Worm (Caenorhabditis elegans) whole organism, midembryonic: ENCODE results near the gene F11A10.6.

Experiments used
- T22C8.4 ChIP-seq: fragments of 200-800 bp; sonication (Bioruptor generic); IDR thresholded peaks from 2 replicates; pipeline ENCODE4 v1.3.6; 2022; ENCODE audit warnings: missing genetic modification characterization, missing compliant biosample characterization
- cog-1 ChIP-seq: sonication (generic microtip); optimal IDR thresholded peaks from 2 replicates; lab custom pipeline; 2016; ENCODE audit warnings: missing genetic modification characterization, missing compliant biosample characterization
- flt-1 ChIP-seq: fragments of 200-800 bp; sonication (Bioruptor generic); IDR thresholded peaks from 2 replicates; pipeline ENCODE4 v1.3.6; 2022; ENCODE audit warnings: missing genetic modification characterization, missing compliant biosample characterization
- klf-2 ChIP-seq: fragments of 200-800 bp; sonication (Bioruptor generic); conservative IDR thresholded peaks from 2 replicates; pipeline ENCODE4 v1.3.6; 2022; ENCODE audit warnings: missing genetic modification reagents, missing genetic modification characterization, missing compliant biosample characterization
- med-1 ChIP-seq: sonication (generic microtip); optimal IDR thresholded peaks from 2 replicates; lab custom pipeline; 2017; ENCODE audit warnings: missing genetic modification characterization, mild to moderate bottlenecking, missing compliant biosample characterization, antibody characterized with exemption, missing genetic modification reagents; ENCODE audit not compliant: insufficient read depth
- ref-1 ChIP-seq: fragments of 200-800 bp; sonication (Bioruptor generic); conservative IDR thresholded peaks from 2 replicates; pipeline ENCODE4 v1.3.6; 2022; ENCODE audit warnings: missing genetic modification reagents, missing genetic modification characterization, missing compliant biosample characterization
- tab-1 ChIP-seq: fragments of 200-800 bp; sonication (Bioruptor generic); IDR thresholded peaks from 2 replicates; pipeline ENCODE4 v1.3.6; 2022; ENCODE audit warnings: missing genetic modification characterization, missing compliant biosample characterization
- ztf-23 ChIP-seq: fragments of 200-800 bp; sonication (Bioruptor generic); IDR thresholded peaks from 2 replicates; pipeline ENCODE4 v1.3.6; 2022; ENCODE audit warnings: missing genetic modification reagents, missing genetic modification characterization, missing compliant biosample characterization
- ztf-29 ChIP-seq: fragments of 200-800 bp; sonication (Bioruptor generic); IDR thresholded peaks from 2 replicates; pipeline ENCODE4 v1.3.6; 2022; ENCODE audit warnings: missing genetic modification reagents, missing genetic modification characterization, missing compliant biosample characterization

Gene F11A10.6

ce11 chrIV:12105558-12105957 is 16.1 kb upstream of the F11A10.6 start, which contains the start of gene M18.3:
Gene M18.3 (plus strand): TSS chrIV:12105858.
- TF ChIP-seq klf-2 (GFP tag; lab: Robert Waterston, UW), result no peak
- no peak for TF ChIP-seq flt-1 (GFP tag; lab: Robert Waterston, UW)
- no peak for TF ChIP-seq cog-1 (tag; lab: Kevin White, UChicago)

- TF ChIP-seq klf-2 (GFP tag; lab: Robert Waterston, UW) (no peak), tab-1 (no peak), flt-1 (GFP tag; lab: Robert Waterston, UW) (no peak), ztf-29 (no peak), ref-1 (no peak), cog-1 (tag; lab: Kevin White, UChicago) (no peak), med-1 (GFP tag; lab: Kevin White, UChicago) (no peak), ztf-23 (GFP tag; lab: Robert Waterston, UW) (no peak)
These were observed 7.0 kb upstream of the F11A10.6 start, which contains the start of gene mon-2 for ce11 chrIV:12096479-12096878. Gene mon-2 (plus strand): TSS chrIV:12096779.

ce11 chrIV:12093819-12094218 is 4.4 kb upstream of the F11A10.6 start, which contains the start of gene F11A10.5:
Gene F11A10.5 (plus strand): TSS chrIV:12094119.
- TF ChIP-seq T22C8.4 (GFP tag; lab: Robert Waterston, UW) (peak; percentile 55; the same call in 1 of the 2 replicates), cog-1 (tag; lab: Kevin White, UChicago) (no peak), med-1 (GFP tag; lab: Kevin White, UChicago) (no peak)

ce11 chrIV:12093384-12093783 is 3.9 kb upstream of the F11A10.6 start, which contains the start of gene cpsf-4:
Gene cpsf-4 (minus strand): TSS chrIV:12093445.
- TF ChIP-seq klf-2 (GFP tag; lab: Robert Waterston, UW), result no peak
- no peak for TF ChIP-seq flt-1 (GFP tag; lab: Robert Waterston, UW)
- TF ChIP-seq T22C8.4 (GFP tag; lab: Robert Waterston, UW), result no peak
- no peak for TF ChIP-seq med-1 (GFP tag; lab: Kevin White, UChicago)
- no peak for TF ChIP-seq ref-1
- TF ChIP-seq ztf-23 (GFP tag; lab: Robert Waterston, UW), result no peak
- TF ChIP-seq tab-1, result no peak
- TF ChIP-seq ztf-29, result no peak
- no peak for TF ChIP-seq cog-1 (tag; lab: Kevin White, UChicago)

ce11 chrIV:12092113-12092512 is 2.7 kb upstream of the F11A10.6 start, which contains the start of gene mig-32:
Gene mig-32 (minus strand): TSS chrIV:12092213.
- no peak for TF ChIP-seq flt-1 (GFP tag; lab: Robert Waterston, UW)
- no peak for TF ChIP-seq T22C8.4 (GFP tag; lab: Robert Waterston, UW)
- TF ChIP-seq tab-1, result no peak
- TF ChIP-seq klf-2 (GFP tag; lab: Robert Waterston, UW), result no peak
- TF ChIP-seq med-1 (GFP tag; lab: Kevin White, UChicago), result no peak
- TF ChIP-seq ref-1, result no peak
- no peak for TF ChIP-seq ztf-29
- TF ChIP-seq cog-1 (tag; lab: Kevin White, UChicago), result no peak
- TF ChIP-seq ztf-23 (GFP tag; lab: Robert Waterston, UW), result no peak

ce11 chrIV:12088898-12089297 is 553 bp downstream of the F11A10.6 start:
- TF ChIP-seq klf-2 (GFP tag; lab: Robert Waterston, UW) (no peak), T22C8.4 (GFP tag; lab: Robert Waterston, UW) (no peak), ztf-23 (GFP tag; lab: Robert Waterston, UW) (no peak), tab-1 (no peak), ztf-29 (no peak), med-1 (GFP tag; lab: Kevin White, UChicago) (no peak), ref-1 (no peak), flt-1 (GFP tag; lab: Robert Waterston, UW) (no peak), cog-1 (tag; lab: Kevin White, UChicago) (no peak)

ce11 chrIV:12086498-12086897 is 3.0 kb downstream of the F11A10.6 start:
- TF ChIP-seq klf-2 (GFP tag; lab: Robert Waterston, UW), result peak; percentile 15; the same call in 1 of the 2 replicates
- peak; percentile 84 for TF ChIP-seq tab-1
- TF ChIP-seq cog-1 (tag; lab: Kevin White, UChicago), result peak; percentile 37
- peak; percentile 56; the same call in 1 of the 2 replicates for TF ChIP-seq ref-1
- TF ChIP-seq T22C8.4 (GFP tag; lab: Robert Waterston, UW), result peak; percentile 57; the same call in 1 of the 2 replicates
- TF ChIP-seq ztf-23 (GFP tag; lab: Robert Waterston, UW), result peak; percentile 77
- peak; percentile 50 for TF ChIP-seq med-1 (GFP tag; lab: Kevin White, UChicago)
- TF ChIP-seq ztf-29, result peak; percentile 67
- TF ChIP-seq flt-1 (GFP tag; lab: Robert Waterston, UW), result peak; percentile 78

ce11 chrIV:12085120-12085519 is 4.3 kb downstream of the F11A10.6 start, which contains the start of gene rbm-34:
Gene rbm-34 (plus strand): TSS chrIV:12085420.
- TF ChIP-seq tab-1 (no peak), T22C8.4 (GFP tag; lab: Robert Waterston, UW) (no peak), med-1 (GFP tag; lab: Kevin White, UChicago) (no peak), ref-1 (no peak), klf-2 (GFP tag; lab: Robert Waterston, UW) (no peak), flt-1 (GFP tag; lab: Robert Waterston, UW) (no peak), cog-1 (tag; lab: Kevin White, UChicago) (no peak), ztf-23 (GFP tag; lab: Robert Waterston, UW) (no peak), ztf-29 (no peak)

ce11 chrIV:12084587-12084986 is 4.9 kb downstream of the F11A10.6 start:
- TF ChIP-seq med-1 (GFP tag; lab: Kevin White, UChicago), result no peak
- TF ChIP-seq klf-2 (GFP tag; lab: Robert Waterston, UW), result no peak
- TF ChIP-seq flt-1 (GFP tag; lab: Robert Waterston, UW), result no peak
- no peak for TF ChIP-seq ztf-23 (GFP tag; lab: Robert Waterston, UW)
- no peak for TF ChIP-seq ref-1
- no peak for TF ChIP-seq ztf-29
- TF ChIP-seq tab-1, result no peak
- TF ChIP-seq T22C8.4 (GFP tag; lab: Robert Waterston, UW), result no peak
- no peak for TF ChIP-seq cog-1 (tag; lab: Kevin White, UChicago)

ce11 chrIV:12084178-12084577 is 5.3 kb downstream of the F11A10.6 start, which contains the start of gene repo-1:
Gene repo-1 (plus strand): TSS chrIV:12084478.
- no peak for TF ChIP-seq ztf-23 (GFP tag; lab: Robert Waterston, UW)
- TF ChIP-seq ztf-29, result no peak
- TF ChIP-seq klf-2 (GFP tag; lab: Robert Waterston, UW), result no peak
- no peak for TF ChIP-seq tab-1
